Worm (Caenorhabditis elegans) whole organism, L2 larva: ENCODE results near the gene W02B12.16.
A peak's percentile ranks its signal among the peaks of the same experiment; 100 is the strongest.

Source experiments
- C34F6.9 ChIP-seq: fragments of 150-350 bp; optimal IDR thresholded peaks from 2 replicates; lab custom pipeline; 2014; ENCODE audit warnings: missing biosample characterization, missing genetic modification characterization
- R02D3.7 ChIP-seq: fragments of 150-350 bp; optimal IDR thresholded peaks from 2 replicates; lab custom pipeline; 2014; ENCODE audit warnings: missing biosample characterization, missing genetic modification characterization
- Y55F3AM.14 ChIP-seq: fragments of 200-800 bp; sonication (Bioruptor generic); optimal IDR thresholded peaks from 2 replicates; lab custom pipeline; 2018; ENCODE audit warnings: mild to moderate bottlenecking, missing genetic modification characterization, missing compliant biosample characterization
- ZK546.5 ChIP-seq: sonication (generic microtip); optimal IDR thresholded peaks from 2 replicates; lab custom pipeline; 2017; ENCODE audit warnings: missing biosample characterization, missing genetic modification characterization
- alr-1 ChIP-seq: fragments of 150-350 bp; optimal IDR thresholded peaks from 2 replicates; lab custom pipeline; 2014; ENCODE audit warnings: missing biosample characterization, missing genetic modification characterization
- blmp-1 ChIP-seq: sonication (generic microtip); optimal IDR thresholded peaks from 2 replicates; lab custom pipeline; 2017; ENCODE audit warnings: missing genetic modification characterization, mild to moderate bottlenecking, missing compliant biosample characterization, antibody characterized with exemption, moderate library complexity; ENCODE audit not compliant: insufficient read depth
- ceh-82 ChIP-seq: fragments of 150-350 bp; optimal IDR thresholded peaks from 2 replicates; lab custom pipeline; 2014; ENCODE audit warnings: missing biosample characterization, missing genetic modification characterization
- crh-2 ChIP-seq: sonication (generic microtip); optimal IDR thresholded peaks from 2 replicates; lab custom pipeline; 2017; ENCODE audit warnings: missing biosample characterization, missing genetic modification characterization
- dmd-4 ChIP-seq: sonication (generic microtip); optimal IDR thresholded peaks from 2 replicates; lab custom pipeline; 2017; ENCODE audit warnings: missing biosample characterization, missing genetic modification characterization
- egl-27 ChIP-seq: sonication (generic microtip); optimal IDR thresholded peaks from 3 replicates; lab custom pipeline; 2017; ENCODE audit warnings: missing biosample characterization, missing genetic modification reagents, missing genetic modification characterization
- elt-1 ChIP-seq: fragments of 150-350 bp; optimal IDR thresholded peaks from 2 replicates; lab custom pipeline; 2014; ENCODE audit warnings: missing biosample characterization, missing genetic modification characterization
- elt-3 ChIP-seq: sonication (generic microtip); optimal IDR thresholded peaks from 2 replicates; lab custom pipeline; 2017; ENCODE audit warnings: missing biosample characterization, missing genetic modification characterization
- fos-1 ChIP-seq: fragments of 150-350 bp; optimal IDR thresholded peaks from 2 replicates; lab custom pipeline; 2014; ENCODE audit warnings: missing biosample characterization, missing genetic modification characterization
- lin-11 ChIP-seq: fragments of 150-350 bp; sonication (generic microtip); optimal IDR thresholded peaks from 2 replicates; lab custom pipeline; 2014; ENCODE audit warnings: missing biosample characterization, missing genetic modification characterization, inconsistent platforms, mixed read lengths
- lin-13 ChIP-seq: fragments of 150-350 bp; optimal IDR thresholded peaks from 2 replicates; lab custom pipeline; 2014; ENCODE audit warnings: missing biosample characterization, missing genetic modification reagents, missing genetic modification characterization
- lsy-2 ChIP-seq, 2 experiments: fragments of 150-350 bp in 1 of 2; sonication (generic microtip) in 1 of 2; optimal IDR thresholded peaks; 2 replicates each; lab custom pipeline; 2014 to 2017; ENCODE audit warnings: missing biosample characterization in 2 of 2, missing genetic modification characterization in 2 of 2
- mab-5 ChIP-seq: fragments of 150-350 bp; optimal IDR thresholded peaks from 2 replicates; lab custom pipeline; 2014; ENCODE audit warnings: missing biosample characterization, missing genetic modification characterization
- mbf-1 ChIP-seq: sonication (generic microtip); optimal IDR thresholded peaks from 2 replicates; lab custom pipeline; 2017; ENCODE audit warnings: missing biosample characterization, missing genetic modification characterization
- mdl-1 ChIP-seq, 2 experiments: fragments of 150-350 bp in 1 of 2; sonication (generic microtip) in 1 of 2; optimal IDR thresholded peaks; 2 replicates each; lab custom pipeline; 2017; ENCODE audit warnings: missing biosample characterization in 2 of 2, missing genetic modification characterization in 2 of 2
- nhr-10 ChIP-seq: sonication (generic microtip); optimal IDR thresholded peaks from 2 replicates; lab custom pipeline; 2017; ENCODE audit warnings: missing biosample characterization, missing genetic modification characterization
- nhr-21 ChIP-seq: fragments of 150-350 bp; optimal IDR thresholded peaks from 2 replicates; lab custom pipeline; 2014; ENCODE audit warnings: missing biosample characterization, missing genetic modification characterization
- nhr-23 ChIP-seq: fragments of 150-350 bp; optimal IDR thresholded peaks from 2 replicates; lab custom pipeline; 2014; ENCODE audit warnings: missing biosample characterization, missing genetic modification reagents, missing genetic modification characterization
- nhr-237 ChIP-seq: fragments of 150-350 bp; optimal IDR thresholded peaks from 2 replicates; lab custom pipeline; 2014; ENCODE audit warnings: missing biosample characterization, missing genetic modification characterization
- nhr-25 ChIP-seq: fragments of 150-350 bp; sonication (generic microtip); optimal IDR thresholded peaks from 3 replicates; lab custom pipeline; 2014; ENCODE audit warnings: missing biosample characterization, missing genetic modification characterization
- peb-1 ChIP-seq: fragments of 150-350 bp; optimal IDR thresholded peaks from 2 replicates; lab custom pipeline; 2014; ENCODE audit warnings: missing biosample characterization, missing genetic modification characterization
- sem-4 ChIP-seq: fragments of 150-350 bp; optimal IDR thresholded peaks from 2 replicates; lab custom pipeline; 2014; ENCODE audit warnings: missing biosample characterization, missing genetic modification reagents, missing genetic modification characterization
- skn-1 ChIP-seq: sonication (generic microtip); optimal IDR thresholded peaks from 2 replicates; lab custom pipeline; 2017; ENCODE audit warnings: missing biosample characterization, missing genetic modification characterization
- sma-3 ChIP-seq: sonication (generic microtip); optimal IDR thresholded peaks from 2 replicates; lab custom pipeline; 2016; ENCODE audit warnings: missing genetic modification reagents, missing genetic modification characterization, missing compliant biosample characterization
- sma-9 ChIP-seq, 2 experiments: fragments of 150-350 bp in 1 of 2; sonication (generic microtip) in 1 of 2; optimal IDR thresholded peaks; 2 replicates each; lab custom pipeline; 2014 to 2016; ENCODE audit warnings: missing genetic modification characterization in 2 of 2, mild to moderate bottlenecking in 1 of 2, missing biosample characterization in 1 of 2, missing compliant biosample characterization in 1 of 2, missing genetic modification reagents in 1 of 2, moderate library complexity in 1 of 2
- snpc-4 ChIP-seq: fragments of 150-350 bp; optimal IDR thresholded peaks from 2 replicates; lab custom pipeline; 2014; ENCODE audit warnings: missing biosample characterization, missing genetic modification characterization
- unc-39 ChIP-seq: fragments of 150-350 bp; optimal IDR thresholded peaks from 2 replicates; lab custom pipeline; 2014; ENCODE audit warnings: missing biosample characterization, missing genetic modification characterization
- unc-55 ChIP-seq: fragments of 150-350 bp; sonication (generic microtip); optimal IDR thresholded peaks from 3 replicates; lab custom pipeline; 2014; ENCODE audit warnings: missing biosample characterization, missing genetic modification reagents, missing genetic modification characterization
- ztf-1 ChIP-seq: fragments of 200-800 bp; sonication (Bioruptor generic); conservative IDR thresholded peaks from 2 replicates; pipeline ENCODE4 v1.3.6; 2022; ENCODE audit warnings: missing genetic modification characterization, missing compliant biosample characterization
- ztf-11 ChIP-seq: sonication (generic microtip); optimal IDR thresholded peaks from 2 replicates; lab custom pipeline; 2017; ENCODE audit warnings: missing biosample characterization, missing genetic modification characterization

Gene W02B12.16

DNA sequence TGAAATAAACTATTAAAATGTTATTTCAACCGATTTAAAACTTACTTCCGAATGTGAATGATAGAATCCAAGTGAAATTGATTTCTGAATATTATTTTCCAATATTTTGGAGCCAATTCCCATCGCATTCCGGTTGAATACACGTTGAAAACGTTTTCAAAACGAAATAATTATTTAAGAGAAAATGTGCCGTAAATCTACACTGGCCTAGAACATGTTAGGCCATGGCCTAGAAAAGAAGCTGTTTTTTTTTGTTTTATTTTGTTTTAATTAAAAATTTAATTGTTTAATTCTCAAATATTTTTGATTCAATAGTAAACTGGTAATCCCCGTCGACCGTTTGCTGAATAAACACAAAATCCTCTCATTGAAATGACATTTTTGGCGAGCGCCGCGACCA is 12.4 kb downstream of the W02B12.16 start:
- TF ChIP-seq sma-9 (GFP tag; optimal IDR thresholded peaks at IDR 0.05; lab: Kevin White, UChicago) (peak; percentile 15), sma-9 (tag; optimal IDR thresholded peaks at IDR 0.05; lab: Kevin White, UChicago) (no peak), alr-1 (tag; lab: Kevin White, UChicago) (no peak), R02D3.7 (peak; percentile 14), unc-55 (GFP tag; lab: Kevin White, UChicago) (peak; percentile 32), nhr-237 (tag; lab: Kevin White, UChicago) (no peak), nhr-25 (no peak)

- TF ChIP-seq fos-1 (tag; lab: Kevin White, UChicago) (peak; percentile 52), lsy-2 (tag; optimal IDR thresholded peaks at IDR 0.05; lab: Kevin White, UChicago) (no peak), skn-1 (tag; lab: Kevin White, UChicago) (peak; percentile 12)
Observed at ce11 chrII:11459883-11460282, 16.4 kb downstream of the W02B12.16 start.

DNA sequence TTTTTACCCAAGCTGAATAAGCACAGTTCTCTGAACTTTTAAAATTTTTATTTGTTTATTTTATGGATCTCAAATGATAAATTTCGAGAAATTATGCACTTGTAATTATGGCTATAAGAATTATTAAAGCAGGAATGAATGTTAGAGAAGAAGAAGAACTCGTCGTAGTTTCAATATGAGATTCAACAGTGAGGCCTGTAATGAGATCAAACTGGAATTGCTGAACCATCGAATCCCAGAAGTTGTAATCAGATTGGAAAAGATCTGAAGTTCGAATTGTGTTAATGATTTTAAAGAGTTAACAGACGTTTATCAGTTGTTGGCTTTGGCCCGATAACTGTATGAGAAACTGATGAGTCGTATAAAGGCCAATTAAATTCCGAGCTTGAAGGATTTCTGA is 20.6 kb downstream of the W02B12.16 start:
- TF ChIP-seq sma-9 (GFP tag; optimal IDR thresholded peaks at IDR 0.05; lab: Kevin White, UChicago) = no peak
- no peak for TF ChIP-seq sma-9 (tag; optimal IDR thresholded peaks at IDR 0.05; lab: Kevin White, UChicago)
- TF ChIP-seq egl-27 (tag; lab: Kevin White, UChicago) = no peak
- no peak for TF ChIP-seq lsy-2 (tag; optimal IDR thresholded peaks at IDR 0.05; lab: Kevin White, UChicago)
- no peak for TF ChIP-seq ceh-82 (tag; lab: Kevin White, UChicago)
- no peak for TF ChIP-seq nhr-10
- no peak for TF ChIP-seq R02D3.7
- TF ChIP-seq crh-2 (tag; lab: Kevin White, UChicago) = no peak
- TF ChIP-seq mdl-1 (tag; optimal IDR thresholded peaks at IDR 0.05; lab: Kevin White, UChicago) = no peak
- no peak for TF ChIP-seq sma-3
- TF ChIP-seq ztf-1 = no peak
- TF ChIP-seq ztf-11 (tag; lab: Kevin White, UChicago) = no peak
- no peak for TF ChIP-seq nhr-23 (tag; lab: Kevin White, UChicago)
- no peak for TF ChIP-seq unc-39 (tag; lab: Kevin White, UChicago)
- TF ChIP-seq Y55F3AM.14 = no peak
- TF ChIP-seq C34F6.9 (tag; lab: Kevin White, UChicago) = no peak
- TF ChIP-seq elt-1 (tag; lab: Kevin White, UChicago) = no peak
- no peak for TF ChIP-seq snpc-4
- TF ChIP-seq mbf-1 (tag; lab: Kevin White, UChicago) = no peak
- TF ChIP-seq, all 48 proteins: peak for 0

ce11 chrII:11455140-11455539 is 21.2 kb downstream of the W02B12.16 start:
- no peak for TF ChIP-seq skn-1 (tag; lab: Kevin White, UChicago)
- TF ChIP-seq elt-1 (tag; lab: Kevin White, UChicago) = no peak
- TF ChIP-seq lin-13 (GFP tag; lab: Kevin White, UChicago) = no peak
- no peak for TF ChIP-seq ztf-1
- no peak for TF ChIP-seq peb-1
- no peak for TF ChIP-seq ZK546.5 (tag; lab: Kevin White, UChicago)
- no peak for TF ChIP-seq nhr-10
- no peak for TF ChIP-seq nhr-21 (tag; lab: Kevin White, UChicago)
- TF ChIP-seq mbf-1 (tag; lab: Kevin White, UChicago) = no peak
- TF ChIP-seq elt-3 = no peak
- no peak for TF ChIP-seq dmd-4 (tag; lab: Kevin White, UChicago)
- TF ChIP-seq sem-4 (tag; lab: Kevin White, UChicago) = no peak
- no peak for TF ChIP-seq unc-39 (tag; lab: Kevin White, UChicago)
- TF ChIP-seq Y55F3AM.14 = no peak
- no peak for TF ChIP-seq mab-5
- no peak for TF ChIP-seq ztf-11 (tag; lab: Kevin White, UChicago)
- no peak for TF ChIP-seq alr-1 (tag; lab: Kevin White, UChicago)
- TF ChIP-seq nhr-25 = no peak
- no peak for TF ChIP-seq C34F6.9 (tag; lab: Kevin White, UChicago)

ce11 chrII:11453639-11454038 is 22.7 kb downstream of the W02B12.16 start:
- TF ChIP-seq sem-4 (tag; lab: Kevin White, UChicago) (no peak), blmp-1 (tag; lab: Kevin White, UChicago) (no peak), skn-1 (tag; lab: Kevin White, UChicago) (no peak), lin-11 (tag; lab: Kevin White, UChicago) (peak; percentile 43), crh-2 (tag; lab: Kevin White, UChicago) (no peak)
